Worm (Caenorhabditis elegans): ENCODE measurements around the gene cyp-35B1.

Gene cyp-35B1

ce11 chrV:3969664-3970063 is 30.8 kb downstream of the cyp-35B1 start:
- TF ChIP-seq dmd-9 (GFP tag; IDR thresholded peaks at IDR 0.05) (no peak), nhr-28 (tag; optimal IDR thresholded peaks at IDR 0.05) (peak; percentile 75), mxl-3 (GFP tag; optimal IDR thresholded peaks at IDR 0.05) (no peak), ceh-28 (tag; optimal IDR thresholded peaks at IDR 0.05) (no peak), pqm-1 (tag; optimal IDR thresholded peaks at IDR 0.05) (no peak), unc-62 (GFP tag; optimal IDR thresholded peaks at IDR 0.05 in 1 of 2) (no peak), unc-62 (tag; optimal IDR thresholded peaks at IDR 0.05) (no peak), dve-1 (tag; optimal IDR thresholded peaks at IDR 0.05; ENCODE audit: insufficient read depth) (peak; percentile 47), tra-1 (GFP tag; IDR thresholded peaks at IDR 0.05) (no peak), zip-2 (tag; optimal IDR thresholded peaks at IDR 0.05) (no peak), nhr-77 (tag; optimal IDR thresholded peaks at IDR 0.05) (peak; percentile 67), madf-5 (GFP tag; IDR thresholded peaks at IDR 0.05) (no peak), T26A8.4 (GFP tag; IDR thresholded peaks at IDR 0.05) (no peak), daf-8 (GFP tag; IDR thresholded peaks at IDR 0.05) (no peak), nhr-102 (tag; optimal IDR thresholded peaks at IDR 0.05) (peak; percentile 3), hlh-11 (tag; optimal IDR thresholded peaks at IDR 0.05) (peak; percentile 23), arid-1 (GFP tag; conservative IDR thresholded peaks at IDR 0.05) (no peak), dmd-6 (GFP tag; IDR thresholded peaks at IDR 0.05) (peak; percentile 61), daf-16 (GFP tag; optimal IDR thresholded peaks at IDR 0.05) (no peak), daf-16 (tag; optimal IDR thresholded peaks at IDR 0.05) (peak; percentile 97)

- no peak for TF ChIP-seq daf-8 (GFP tag; IDR thresholded peaks at IDR 0.05)
- peak; percentile 99 for TF ChIP-seq nhr-77 (tag; optimal IDR thresholded peaks at IDR 0.05)
- no peak for TF ChIP-seq ces-1 (GFP tag; optimal IDR thresholded peaks at IDR 0.05)
- no peak for TF ChIP-seq lin-39 (tag; optimal IDR thresholded peaks at IDR 0.05)
- no peak for TF ChIP-seq attf-4 (tag; optimal IDR thresholded peaks at IDR 0.05)
- TF ChIP-seq fkh-10 (GFP tag; optimal IDR thresholded peaks at IDR 0.05), result no peak
- no peak for TF ChIP-seq fos-1 (tag; optimal IDR thresholded peaks at IDR 0.05)
- TF ChIP-seq dpl-1 (GFP tag; optimal IDR thresholded peaks at IDR 0.05), result no peak
- peak; percentile 53 for TF ChIP-seq nhr-102 (tag; optimal IDR thresholded peaks at IDR 0.05)
- no peak for TF ChIP-seq unc-130 (GFP tag; optimal IDR thresholded peaks at IDR 0.05)
- peak; percentile 84 for TF ChIP-seq dmd-6 (GFP tag; IDR thresholded peaks at IDR 0.05)
- TF ChIP-seq dmd-8 (GFP tag; IDR thresholded peaks at IDR 0.05), result no peak
- no peak for TF ChIP-seq tra-1 (GFP tag; IDR thresholded peaks at IDR 0.05)
- TF ChIP-seq nhr-25 (tag; optimal IDR thresholded peaks at IDR 0.05; ENCODE audit: borderline replicate concordance, insufficient read depth), result no peak
- no peak for TF ChIP-seq ztf-7 (tag; optimal IDR thresholded peaks at IDR 0.05)
- no peak for TF ChIP-seq T20F7.1 (GFP tag; optimal IDR thresholded peaks at IDR 0.05)
- TF ChIP-seq hmg-1.1 (GFP tag; IDR thresholded peaks at IDR 0.05), result no peak
- TF ChIP-seq hif-1 (tag; optimal IDR thresholded peaks at IDR 0.05), result no peak
- TF ChIP-seq dve-1 (tag; optimal IDR thresholded peaks at IDR 0.05; ENCODE audit: insufficient read depth), result peak; percentile 75
- no peak for TF ChIP-seq madf-5 (GFP tag; IDR thresholded peaks at IDR 0.05)
- TF ChIP-seq nhr-10 (tag; optimal IDR thresholded peaks at IDR 0.05), result no peak
- TF ChIP-seq pqm-1 (tag; optimal IDR thresholded peaks at IDR 0.05), result peak; percentile 64
- no peak for TF ChIP-seq snpc-1.2 (GFP tag; IDR thresholded peaks at IDR 0.05)
- TF ChIP-seq mdl-1 (tag; optimal IDR thresholded peaks at IDR 0.05), result no peak
- no peak for TF ChIP-seq ztf-11 (tag; optimal IDR thresholded peaks at IDR 0.05)
- TF ChIP-seq jun-1 (tag; optimal IDR thresholded peaks at IDR 0.05), result no peak
- peak; percentile 99 for TF ChIP-seq nhr-28 (tag; optimal IDR thresholded peaks at IDR 0.05)
- TF ChIP-seq nhr-237 (tag; optimal IDR thresholded peaks at IDR 0.05), result no peak
- TF ChIP-seq nhr-48 (tag; optimal IDR thresholded peaks at IDR 0.05), result no peak
- TF ChIP-seq cey-2 (tag; optimal IDR thresholded peaks at IDR 0.05; ENCODE audit: borderline replicate concordance, insufficient read depth), result no peak
- no peak for TF ChIP-seq ZK546.5 (tag; optimal IDR thresholded peaks at IDR 0.05)
- TF ChIP-seq nhr-42 (GFP tag; IDR thresholded peaks at IDR 0.05), result 0 out of 2 replicates have a peak, but pooled peaks have one; percentile 21
- no peak for TF ChIP-seq F49E8.2 (tag; optimal IDR thresholded peaks at IDR 0.05; ENCODE audit: borderline replicate concordance)
- no peak for TF ChIP-seq spr-3 (GFP tag; optimal IDR thresholded peaks at IDR 0.05)
- TF ChIP-seq spr-1 (tag; optimal IDR thresholded peaks at IDR 0.05), result no peak
- peak; percentile 27 for TF ChIP-seq hlh-30 (tag; optimal IDR thresholded peaks at IDR 0.05; ENCODE audit: insufficient read depth)
- TF ChIP-seq mep-1 (tag; optimal IDR thresholded peaks at IDR 0.05), result no peak
- TF ChIP-seq mes-2 (tag; optimal IDR thresholded peaks at IDR 0.05; ENCODE audit: poor library complexity, severe bottlenecking), result no peak
- no peak for TF ChIP-seq ceh-28 (tag; optimal IDR thresholded peaks at IDR 0.05)
Measured at ce11 chrV:3970410-3970809, 31.6 kb downstream of the cyp-35B1 start, which contains the start of gene cyp-34A9. Gene cyp-34A9 (minus strand): TSS chrV:3970540.

All from whole organism, L4 larva.